Worm (Caenorhabditis elegans) whole organism, midembryonic: ENCODE measurements around the gene C25H3.1.

ENCODE experiments used
- cog-1 ChIP-seq: sonication (generic microtip); optimal IDR thresholded peaks from 2 replicates; lab custom pipeline; 2016; ENCODE audit warnings: missing genetic modification characterization, missing compliant biosample characterization
- flt-1 ChIP-seq: fragments of 200-800 bp; sonication (Bioruptor generic); IDR thresholded peaks from 2 replicates; pipeline ENCODE4 v1.3.6; 2022; ENCODE audit warnings: missing genetic modification characterization, missing compliant biosample characterization
- klf-2 ChIP-seq: fragments of 200-800 bp; sonication (Bioruptor generic); conservative IDR thresholded peaks from 2 replicates; pipeline ENCODE4 v1.3.6; 2022; ENCODE audit warnings: missing genetic modification reagents, missing genetic modification characterization, missing compliant biosample characterization
- ref-1 ChIP-seq: fragments of 200-800 bp; sonication (Bioruptor generic); conservative IDR thresholded peaks from 2 replicates; pipeline ENCODE4 v1.3.6; 2022; ENCODE audit warnings: missing genetic modification reagents, missing genetic modification characterization, missing compliant biosample characterization
- tab-1 ChIP-seq: fragments of 200-800 bp; sonication (Bioruptor generic); IDR thresholded peaks from 2 replicates; pipeline ENCODE4 v1.3.6; 2022; ENCODE audit warnings: missing genetic modification characterization, missing compliant biosample characterization
- ztf-23 ChIP-seq: fragments of 200-800 bp; sonication (Bioruptor generic); IDR thresholded peaks from 2 replicates; pipeline ENCODE4 v1.3.6; 2022; ENCODE audit warnings: missing genetic modification reagents, missing genetic modification characterization, missing compliant biosample characterization

- TF ChIP-seq flt-1 (GFP tag; lab: Robert Waterston, UW) (no peak), tab-1 (GFP tag; lab: Robert Waterston, UW) (no peak), ref-1 (GFP tag; lab: Robert Waterston, UW) (no peak), cog-1 (tag; lab: Kevin White, UChicago) (no peak), klf-2 (GFP tag; lab: Robert Waterston, UW) (no peak), ztf-23 (GFP tag; lab: Robert Waterston, UW) (no peak)
Observed at ce11 chrII:5665991-5666390, 32.9 kb upstream of the C25H3.1 start, which contains the start of gene C25H3.16.
